Worm (Caenorhabditis elegans) whole organism, midembryonic: ENCODE results near the gene C14C11.1.

Experiments used
- T22C8.4 ChIP-seq: fragments of 200-800 bp; sonication (Bioruptor generic); IDR thresholded peaks from 2 replicates; pipeline ENCODE4 v1.3.6; 2022; ENCODE audit warnings: missing genetic modification characterization, missing compliant biosample characterization
- flt-1 ChIP-seq: fragments of 200-800 bp; sonication (Bioruptor generic); IDR thresholded peaks from 2 replicates; pipeline ENCODE4 v1.3.6; 2022; ENCODE audit warnings: missing genetic modification characterization, missing compliant biosample characterization
- ztf-23 ChIP-seq: fragments of 200-800 bp; sonication (Bioruptor generic); IDR thresholded peaks from 2 replicates; pipeline ENCODE4 v1.3.6; 2022; ENCODE audit warnings: missing genetic modification reagents, missing genetic modification characterization, missing compliant biosample characterization

ce11 chrV:5667337-5667736 lies 3.9 kb downstream of the C14C11.1 start:
- TF ChIP-seq flt-1 (GFP tag; lab: Robert Waterston, UW) (peak; percentile 42; the same call in 1 of the 2 replicates), ztf-23 (GFP tag; lab: Robert Waterston, UW) (no peak), T22C8.4 (GFP tag; lab: Robert Waterston, UW) (no peak)
